Fruit fly (Drosophila melanogaster) whole organism, embryonic: Measurements from ENCODE around the gene Oct-TyrR.

Experiments
- BEAF-32 ChIP-seq: fragments of 200-800 bp; sonication (Bioruptor generic); optimal IDR thresholded peaks from 3 replicates; lab custom pipeline; 2017; ENCODE audit warnings: missing biosample characterization, missing genetic modification characterization, mild to moderate bottlenecking, moderate library complexity, missing genetic modification reagents
- CG1024 ChIP-seq: fragments of 200-800 bp; sonication (Bioruptor generic); IDR thresholded peaks from 2 replicates; pipeline ENCODE4 v1.3.6; 2022; ENCODE audit warnings: missing biosample characterization, missing genetic modification characterization
- CG10543 ChIP-seq: fragments of 200-800 bp; sonication (Bioruptor generic); optimal IDR thresholded peaks from 3 replicates; lab custom pipeline; 2017; ENCODE audit warnings: missing biosample characterization, mild to moderate bottlenecking, missing genetic modification characterization, moderate library complexity
- CG11247 ChIP-seq: fragments of 200-800 bp; sonication (Bioruptor generic); IDR thresholded peaks from 2 replicates; pipeline ENCODE4 v1.3.6; 2022; ENCODE audit warnings: missing biosample characterization, missing genetic modification characterization
- CG11696 ChIP-seq: fragments of 200-800 bp; sonication (Bioruptor generic); IDR thresholded peaks from 2 replicates; pipeline ENCODE4 v1.3.6; 2022; ENCODE audit warnings: missing biosample characterization, missing genetic modification characterization
- CG12219 ChIP-seq: fragments of 200-800 bp; sonication (Bioruptor generic); optimal IDR thresholded peaks from 3 replicates; lab custom pipeline; 2018; ENCODE audit warnings: missing biosample characterization, mild to moderate bottlenecking, missing genetic modification characterization
- CG12942 ChIP-seq: fragments of 200-800 bp; sonication (Bioruptor generic); optimal IDR thresholded peaks from 3 replicates; lab custom pipeline; 2016; ENCODE audit warnings: missing biosample characterization, missing genetic modification characterization
- CG13123 ChIP-seq: fragments of 200-800 bp; sonication (Bioruptor generic); optimal IDR thresholded peaks from 2 replicates; lab custom pipeline; 2016; ENCODE audit warnings: missing biosample characterization, missing genetic modification characterization
- CG13424 ChIP-seq: fragments of 200-800 bp; sonication (Bioruptor generic); optimal IDR thresholded peaks from 2 replicates; lab custom pipeline; 2019; ENCODE audit warnings: missing biosample characterization, mild to moderate bottlenecking, missing genetic modification characterization, moderate library complexity
- CG14965 ChIP-seq: fragments of 200-800 bp; sonication (Bioruptor generic); optimal IDR thresholded peaks from 2 replicates; lab custom pipeline; 2016; ENCODE audit warnings: missing biosample characterization, missing genetic modification characterization, borderline replicate concordance
- CG15011 ChIP-seq: fragments of 200-800 bp; sonication (Bioruptor generic); optimal IDR thresholded peaks from 3 replicates; lab custom pipeline; 2018; ENCODE audit warnings: missing biosample characterization, mild to moderate bottlenecking, missing genetic modification characterization
- CG15073 ChIP-seq: fragments of 200-800 bp; sonication (Bioruptor generic); optimal IDR thresholded peaks from 2 replicates; lab custom pipeline; 2016; ENCODE audit warnings: missing biosample characterization, missing genetic modification characterization
- CG17385 ChIP-seq: fragments of 200-800 bp; sonication (Bioruptor generic); optimal IDR thresholded peaks from 3 replicates; lab custom pipeline; 2018; ENCODE audit warnings: missing biosample characterization, mild to moderate bottlenecking, missing genetic modification characterization
- CG17829 ChIP-seq: fragments of 200-800 bp; optimal IDR thresholded peaks from 2 replicates; lab custom pipeline; 2019; ENCODE audit warnings: missing biosample characterization, mild to moderate bottlenecking, missing genetic modification characterization, moderate library complexity
- CG1792 ChIP-seq: fragments of 200-800 bp; sonication (Bioruptor generic); optimal IDR thresholded peaks from 2 replicates; lab custom pipeline; 2016; ENCODE audit warnings: missing biosample characterization, missing genetic modification characterization
- CG18262 ChIP-seq: fragments of 200-800 bp; optimal IDR thresholded peaks from 3 replicates; lab custom pipeline; 2019; ENCODE audit warnings: missing biosample characterization, mild to moderate bottlenecking, missing genetic modification characterization, moderate library complexity
- CG4707 ChIP-seq: fragments of 200-800 bp; sonication (Bioruptor generic); optimal IDR thresholded peaks from 2 replicates; lab custom pipeline; 2018; ENCODE audit warnings: missing biosample characterization, mild to moderate bottlenecking, missing genetic modification characterization, moderate library complexity
- CG6654 ChIP-seq: fragments of 200-800 bp; sonication (Bioruptor generic); optimal IDR thresholded peaks from 2 replicates; lab custom pipeline; 2017; ENCODE audit warnings: missing biosample characterization, mild to moderate bottlenecking, missing genetic modification characterization
- CG8290 ChIP-seq, 3 experiments: fragments of 200-800 bp; sonication (Bioruptor generic); optimal IDR thresholded peaks; 2 replicates each; lab custom pipeline; 2016 to 2019; ENCODE audit warnings: missing biosample characterization in 3 of 3, missing genetic modification characterization in 3 of 3, mild to moderate bottlenecking in 2 of 3, moderate library complexity in 1 of 3
- CG8388 ChIP-seq: fragments of 200-800 bp; sonication (Bioruptor generic); optimal IDR thresholded peaks from 2 replicates; lab custom pipeline; 2019; ENCODE audit warnings: missing biosample characterization, mild to moderate bottlenecking, missing genetic modification characterization, moderate library complexity
- CG9215 ChIP-seq: fragments of 200-800 bp; sonication (Bioruptor generic); IDR thresholded peaks from 2 replicates; pipeline ENCODE4 v1.3.6; 2022; ENCODE audit warnings: missing biosample characterization, missing genetic modification characterization
- CG9932 ChIP-seq: fragments of 200-800 bp; sonication (Bioruptor generic); IDR thresholded peaks from 2 replicates; pipeline ENCODE4 v1.3.6; 2022; ENCODE audit warnings: missing biosample characterization, missing genetic modification characterization
- CHES-1-like ChIP-seq: fragments of 200-800 bp; sonication (Bioruptor generic); optimal IDR thresholded peaks from 2 replicates; lab custom pipeline; 2016; ENCODE audit warnings: missing biosample characterization, missing genetic modification characterization
- Chrac-16 ChIP-seq: fragments of 200-800 bp; sonication (Bioruptor generic); optimal IDR thresholded peaks from 3 replicates; lab custom pipeline; 2016; ENCODE audit warnings: missing biosample characterization, missing genetic modification characterization
- Dll ChIP-seq: fragments of 200-800 bp; sonication (Bioruptor generic); IDR thresholded peaks from 4 replicates; pipeline ENCODE4 v1.3.6; 2022; ENCODE audit warnings: missing biosample characterization, missing genetic modification characterization; ENCODE audit not compliant: partially characterized antibody
- Drgx ChIP-seq: fragments of 200-800 bp; sonication (Bioruptor generic); IDR thresholded peaks from 2 replicates; pipeline ENCODE4 v1.3.6; 2022; ENCODE audit warnings: missing biosample characterization, missing genetic modification characterization
- Hey ChIP-seq: fragments of 200-800 bp; sonication (Bioruptor generic); optimal IDR thresholded peaks from 3 replicates; lab custom pipeline; 2018; ENCODE audit warnings: missing biosample characterization, mild to moderate bottlenecking, missing genetic modification characterization
- Hr3 ChIP-seq: fragments of 200-800 bp; sonication (Bioruptor generic); optimal IDR thresholded peaks from 3 replicates; lab custom pipeline; 2016; ENCODE audit warnings: missing biosample characterization, missing genetic modification characterization
- MBD-R2 ChIP-seq: fragments of 200-800 bp; sonication (Bioruptor generic); IDR thresholded peaks from 2 replicates; pipeline ENCODE4 v1.3.6; 2022; ENCODE audit warnings: missing biosample characterization, missing genetic modification characterization
- Meics ChIP-seq: fragments of 200-800 bp; sonication (Bioruptor generic); optimal IDR thresholded peaks from 2 replicates; lab custom pipeline; 2017; ENCODE audit warnings: missing biosample characterization, mild to moderate bottlenecking, missing genetic modification characterization
- Ptx1 ChIP-seq: fragments of 200-800 bp; sonication (Bioruptor generic); IDR thresholded peaks from 2 replicates; pipeline ENCODE4 v1.3.6; 2022; ENCODE audit warnings: missing biosample characterization, missing genetic modification characterization
- Scr ChIP-seq: fragments of 200-800 bp; sonication (Bioruptor generic); IDR thresholded peaks from 2 replicates; pipeline ENCODE4 v1.3.6; 2022; ENCODE audit warnings: missing biosample characterization, missing genetic modification characterization; ENCODE audit not compliant: partially characterized antibody
- ash1 ChIP-seq: fragments of 200-800 bp; sonication (Bioruptor generic); optimal IDR thresholded peaks from 2 replicates; lab custom pipeline; 2018; ENCODE audit warnings: missing biosample characterization, mild to moderate bottlenecking, missing genetic modification characterization
- bowl ChIP-seq: fragments of 200-800 bp; sonication (Bioruptor generic); IDR thresholded peaks from 2 replicates; pipeline ENCODE4 v1.3.6; 2022; ENCODE audit warnings: missing biosample characterization, missing genetic modification characterization
- cad ChIP-seq: fragments of >200 bp; optimal IDR thresholded peaks from 2 replicates; lab custom pipeline; 2017; ENCODE audit warnings: missing biosample characterization, missing genetic modification characterization
- cato ChIP-seq: fragments of 200-800 bp; sonication (Bioruptor generic); optimal IDR thresholded peaks from 2 replicates; lab custom pipeline; 2016; ENCODE audit warnings: missing biosample characterization, missing genetic modification characterization, borderline replicate concordance
- caup ChIP-seq: fragments of 200-800 bp; sonication (Bioruptor generic); optimal IDR thresholded peaks from 3 replicates; lab custom pipeline; 2017; ENCODE audit warnings: missing biosample characterization, mild to moderate bottlenecking, missing genetic modification characterization, moderate library complexity; ENCODE audit not compliant: severe bottlenecking
- corto ChIP-seq: fragments of 200-800 bp; sonication (Bioruptor generic); optimal IDR thresholded peaks from 2 replicates; lab custom pipeline; 2016; ENCODE audit warnings: missing biosample characterization, mild to moderate bottlenecking, missing genetic modification characterization, moderate library complexity
- crol ChIP-seq: fragments of 200-800 bp; sonication (Bioruptor generic); IDR thresholded peaks from 2 replicates; pipeline ENCODE4 v1.3.6; 2022; ENCODE audit warnings: missing biosample characterization, missing genetic modification characterization
- fru ChIP-seq: fragments of >200 bp; optimal IDR thresholded peaks from 2 replicates; lab custom pipeline; 2017
- gsb ChIP-seq: fragments of 200-800 bp; sonication (Bioruptor generic); IDR thresholded peaks from 2 replicates; pipeline ENCODE4 v1.3.6; 2022; ENCODE audit warnings: missing biosample characterization, missing genetic modification characterization
- jing ChIP-seq: fragments of 200-800 bp; sonication (Bioruptor generic); optimal IDR thresholded peaks from 2 replicates; lab custom pipeline; 2018; ENCODE audit warnings: missing biosample characterization, mild to moderate bottlenecking, missing genetic modification characterization
- jumu ChIP-seq: fragments of 200-800 bp; sonication (Bioruptor generic); optimal IDR thresholded peaks from 3 replicates; lab custom pipeline; 2016; ENCODE audit warnings: missing biosample characterization, missing genetic modification characterization
- klu ChIP-seq: fragments of 200-800 bp; sonication (Bioruptor generic); IDR thresholded peaks from 2 replicates; pipeline ENCODE4 v1.3.6; 2022; ENCODE audit warnings: missing biosample characterization, missing genetic modification characterization
- otp ChIP-seq: fragments of 200-800 bp; sonication (Bioruptor generic); IDR thresholded peaks from 3 replicates; pipeline ENCODE4, ENCODE4 v1.3.6; 2022; ENCODE audit warnings: missing biosample characterization, missing genetic modification characterization
- sc ChIP-seq, 3 experiments: fragments of >200 bp in 2 of 3; fragments of 200-800 bp in 1 of 3; sonication (Bioruptor generic) in 1 of 3; optimal IDR thresholded peaks; 2 replicates in 2 of 3; 3 replicates in 1 of 3; lab custom pipeline; 2017; ENCODE audit warnings: mild to moderate bottlenecking in 1 of 3, missing biosample characterization in 1 of 3, missing genetic modification characterization in 1 of 3, missing genetic modification reagents in 1 of 3
- sd ChIP-seq: fragments of 200-800 bp; sonication (Bioruptor generic); optimal IDR thresholded peaks from 3 replicates; lab custom pipeline; 2018; ENCODE audit warnings: missing biosample characterization, mild to moderate bottlenecking, missing genetic modification characterization, moderate library complexity
- tap ChIP-seq: fragments of 200-800 bp; optimal IDR thresholded peaks from 3 replicates; lab custom pipeline; 2019; ENCODE audit warnings: missing biosample characterization, mild to moderate bottlenecking, missing genetic modification characterization, moderate library complexity
- unc-4 ChIP-seq: fragments of 200-800 bp; sonication (Bioruptor generic); IDR thresholded peaks from 2 replicates; pipeline ENCODE4 v1.3.6; 2022; ENCODE audit warnings: missing biosample characterization, missing genetic modification characterization; ENCODE audit not compliant: partially characterized antibody
- usp ChIP-seq: fragments of >200 bp; optimal IDR thresholded peaks from 2 replicates; lab custom pipeline; 2017; ENCODE audit warnings: missing biosample characterization, missing genetic modification characterization
- vfl ChIP-seq: fragments of 200-800 bp; sonication (Bioruptor generic); optimal IDR thresholded peaks from 2 replicates; lab custom pipeline; 2016; ENCODE audit warnings: missing biosample characterization, missing genetic modification characterization

Gene Oct-TyrR

DNA sequence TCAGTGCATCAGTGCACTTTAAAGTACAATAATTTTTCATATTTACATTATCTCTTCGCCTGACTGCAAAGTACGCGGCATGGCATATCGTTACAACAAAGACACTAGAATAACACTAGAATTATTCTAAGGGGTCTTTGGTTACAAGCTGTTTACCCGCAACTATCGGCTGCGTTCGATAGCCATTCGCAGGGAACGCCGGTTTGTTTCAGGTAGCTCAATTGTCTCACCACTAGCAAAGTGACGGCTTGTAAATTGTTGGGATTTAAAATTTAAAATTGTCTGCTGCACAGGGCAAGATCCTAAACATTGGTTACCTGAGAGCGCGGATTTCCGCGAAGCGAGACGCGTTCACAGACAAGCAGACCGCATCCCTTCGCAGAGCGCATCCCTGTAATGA, 30.9 kb downstream of the Oct-TyrR start, which contains the start of gene CG14561 (continued):
- peak; percentile 8 for TF ChIP-seq jumu (GFP tag; lab: Kevin White, UChicago)
- no peak for TF ChIP-seq gsb (GFP tag; lab: Robert Waterston, UW)
- no peak for TF ChIP-seq ash1 (GFP tag; lab: Kevin White, UChicago)
- no peak for TF ChIP-seq fru (lab: Kevin White, UChicago)
- TF ChIP-seq cad (GFP tag; lab: Kevin White, UChicago): peak; percentile 50
- no peak for TF ChIP-seq CG10543 (GFP tag; lab: Kevin White, UChicago)
- no peak for TF ChIP-seq CG6654 (GFP tag; lab: Kevin White, UChicago)
- TF ChIP-seq CHES-1-like: peak; percentile 4
- no peak for TF ChIP-seq CG9215 (GFP tag; lab: Robert Waterston, UW)
- TF ChIP-seq Scr (GFP tag; lab: Robert Waterston, UW): peak; percentile 93
- peak; percentile 92 for TF ChIP-seq MBD-R2 (GFP tag; lab: Robert Waterston, UW)
- TF ChIP-seq CG13123: no peak
- TF ChIP-seq CG1792 (GFP tag; lab: Kevin White, UChicago): no peak
- TF ChIP-seq Dll (GFP tag; lab: Robert Waterston, UW): peak; percentile 94
- peak; percentile 34 for TF ChIP-seq CG8290 (GFP tag; optimal IDR thresholded peaks at IDR 0.05; lab: Kevin White, UChicago)
- peak; percentile 3 to 76 for TF ChIP-seq CG8290 (tag; optimal IDR thresholded peaks at IDR 0.05; lab: Kevin White, UChicago)
- TF ChIP-seq CG12219 (GFP tag; lab: Kevin White, UChicago): no peak
- TF ChIP-seq tap: no peak
- no peak for TF ChIP-seq CG14965 (GFP tag; lab: Kevin White, UChicago)
- no peak for TF ChIP-seq jing (GFP tag; lab: Kevin White, UChicago)
- no peak for TF ChIP-seq bowl (GFP tag; lab: Robert Waterston, UW)
- no peak for TF ChIP-seq CG13424 (tag; lab: Kevin White, UChicago)
- TF ChIP-seq cato (GFP tag; lab: Kevin White, UChicago): no peak
- no peak for TF ChIP-seq corto (GFP tag; lab: Kevin White, UChicago)
- TF ChIP-seq CG15073 (GFP tag; lab: Kevin White, UChicago): no peak
- no peak for TF ChIP-seq CG18262 (tag; lab: Kevin White, UChicago)
- TF ChIP-seq klu (GFP tag; lab: Robert Waterston, UW): no peak
- no peak for TF ChIP-seq Hr3 (GFP tag; lab: Kevin White, UChicago)
- TF ChIP-seq Meics (GFP tag; lab: Kevin White, UChicago): peak; percentile 81
- no peak for TF ChIP-seq CG12942 (GFP tag; lab: Kevin White, UChicago)
- no peak for TF ChIP-seq Drgx (GFP tag; lab: Robert Waterston, UW)
- TF ChIP-seq unc-4 (GFP tag; lab: Robert Waterston, UW): peak; percentile 90
- TF ChIP-seq caup (GFP tag; lab: Kevin White, UChicago): no peak
- no peak for TF ChIP-seq usp
- peak; percentile 72 for TF ChIP-seq CG9932
- TF ChIP-seq CG4707 (GFP tag; lab: Kevin White, UChicago): no peak
- TF ChIP-seq CG1024 (GFP tag; lab: Robert Waterston, UW): no peak
- TF ChIP-seq Ptx1 (GFP tag; lab: Robert Waterston, UW): 0 out of 2 replicates have a peak, but pooled peaks have one; percentile 21
- TF ChIP-seq BEAF-32: peak; percentile 92
- no peak for TF ChIP-seq Hey (tag; lab: Kevin White, UChicago)
- no peak for TF ChIP-seq CG11247 (GFP tag; lab: Robert Waterston, UW)
- TF ChIP-seq CG17829 (tag; lab: Kevin White, UChicago): peak; percentile 65
- no peak for TF ChIP-seq otp (GFP tag; lab: Robert Waterston, UW)
- TF ChIP-seq CG8388 (GFP tag; lab: Kevin White, UChicago): no peak
- no peak for TF ChIP-seq vfl
- no peak for TF ChIP-seq CG17385 (GFP tag; lab: Kevin White, UChicago)
- peak; percentile 9 for TF ChIP-seq Chrac-16 (GFP tag; lab: Kevin White, UChicago)
- no peak for TF ChIP-seq CG11696 (GFP tag; lab: Robert Waterston, UW)
- no peak for TF ChIP-seq crol
- no peak for TF ChIP-seq sc (optimal IDR thresholded peaks at IDR 0.05; lab: Kevin White, UChicago)
- no peak for TF ChIP-seq sc (GFP tag; optimal IDR thresholded peaks at IDR 0.05; lab: Kevin White, UChicago)
- no peak for TF ChIP-seq CG15011 (GFP tag; lab: Kevin White, UChicago)
- TF ChIP-seq sd (tag; lab: Kevin White, UChicago): no peak
